Worm (Caenorhabditis elegans) whole organism, L4 larva: ENCODE data around the gene ssq-4.

Experiments
- F37D6.2 ChIP-seq: sonication (generic microtip); optimal IDR thresholded peaks from 2 replicates; lab custom pipeline; 2016; ENCODE audit warnings: mild to moderate bottlenecking, missing genetic modification characterization, missing compliant biosample characterization
- aly-2 ChIP-seq: sonication (generic microtip); optimal IDR thresholded peaks from 2 replicates; lab custom pipeline; 2018; ENCODE audit warnings: missing biosample characterization, missing genetic modification characterization
- fkh-10 ChIP-seq: fragments of 150-350 bp; optimal IDR thresholded peaks from 2 replicates; lab custom pipeline; 2014; ENCODE audit warnings: missing biosample characterization, missing genetic modification reagents, missing genetic modification characterization
- fos-1 ChIP-seq: fragments of 150-350 bp; optimal IDR thresholded peaks from 2 replicates; lab custom pipeline; 2014; ENCODE audit warnings: missing biosample characterization, missing genetic modification characterization
- lin-39 ChIP-seq: fragments of 150-350 bp; optimal IDR thresholded peaks from 2 replicates; lab custom pipeline; 2014; ENCODE audit warnings: missing biosample characterization, missing genetic modification reagents, missing genetic modification characterization
- lsy-2 ChIP-seq, 2 experiments: fragments of 150-350 bp in 1 of 2; sonication (generic microtip) in 1 of 2; optimal IDR thresholded peaks; 2 replicates each; lab custom pipeline; 2014 to 2017; ENCODE audit warnings: missing biosample characterization in 2 of 2, missing genetic modification characterization in 2 of 2
- nhr-42 ChIP-seq: fragments of 200-800 bp; sonication (Bioruptor generic); IDR thresholded peaks from 2 replicates; pipeline ENCODE4 v1.3.6; 2022; ENCODE audit warnings: missing genetic modification characterization, missing compliant biosample characterization
- nhr-76 ChIP-seq: fragments of 150-350 bp; optimal IDR thresholded peaks from 2 replicates; lab custom pipeline; 2014; ENCODE audit warnings: missing biosample characterization, missing genetic modification characterization
- unc-39 ChIP-seq: sonication (generic microtip); optimal IDR thresholded peaks from 2 replicates; lab custom pipeline; 2017; ENCODE audit warnings: missing biosample characterization, missing genetic modification characterization
- zfp-2 ChIP-seq: sonication (generic microtip); optimal IDR thresholded peaks from 2 replicates; lab custom pipeline; 2016; ENCODE audit warnings: mild to moderate bottlenecking, missing genetic modification characterization, missing compliant biosample characterization
- zip-11 ChIP-seq: fragments of 200-800 bp; sonication (Bioruptor generic); IDR thresholded peaks from 2 replicates; pipeline ENCODE4 v1.3.6; 2022; ENCODE audit warnings: missing genetic modification characterization, missing compliant biosample characterization
- ztf-11 ChIP-seq: fragments of 150-350 bp; optimal IDR thresholded peaks from 2 replicates; lab custom pipeline; 2014; ENCODE audit warnings: missing biosample characterization, missing genetic modification characterization
- ztf-7 ChIP-seq: fragments of 150-350 bp; optimal IDR thresholded peaks from 2 replicates; lab custom pipeline; 2014; ENCODE audit warnings: missing biosample characterization, missing genetic modification characterization

DNA sequence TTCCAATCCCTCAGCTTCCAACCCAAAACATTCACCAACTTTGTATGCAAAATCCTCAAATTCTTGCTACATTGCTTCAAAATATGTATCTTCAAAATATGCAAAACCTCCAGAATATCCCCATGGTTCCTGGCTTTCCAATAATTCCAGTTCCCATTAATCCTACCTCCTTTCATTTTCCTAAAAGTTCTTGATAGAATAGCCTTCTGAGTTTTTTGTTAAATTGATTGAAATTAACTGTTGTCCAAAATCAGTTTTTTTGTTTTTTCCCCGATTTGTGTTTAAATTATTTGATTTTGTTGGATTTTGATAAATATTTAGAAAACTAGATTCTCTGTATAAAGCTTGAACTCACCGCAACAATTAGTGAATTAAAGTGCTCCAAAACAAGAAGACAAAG lies 11.1 kb upstream of the ssq-4 start:
- TF ChIP-seq fkh-10 (no peak), ztf-11 (tag; lab: Kevin White, UChicago) (no peak), zfp-2 (tag; lab: Kevin White, UChicago) (no peak), zip-11 (no peak), unc-39 (tag; lab: Kevin White, UChicago) (no peak), nhr-42 (GFP tag; lab: Robert Waterston, UW) (no peak), aly-2 (tag; lab: Kevin White, UChicago) (no peak), lin-39 (tag; lab: Kevin White, UChicago) (no peak), lsy-2 (tag; optimal IDR thresholded peaks at IDR 0.05; lab: Kevin White, UChicago) (no peak), fos-1 (tag; lab: Kevin White, UChicago) (no peak), ztf-7 (tag; lab: Kevin White, UChicago) (no peak), F37D6.2 (tag; lab: Kevin White, UChicago) (no peak), nhr-76 (tag; lab: Kevin White, UChicago) (no peak)
